Worm (Caenorhabditis elegans) whole organism, late embryonic: ENCODE data around the gene C02F4.5.

Experiments
- C08G9.2 ChIP-seq: sonication (generic microtip); optimal IDR thresholded peaks from 2 replicates; lab custom pipeline; 2016; ENCODE audit warnings: mild to moderate bottlenecking, missing genetic modification characterization, moderate library complexity, missing compliant biosample characterization
- C38D4.7 ChIP-seq: fragments of 200-800 bp; sonication (Bioruptor generic); optimal IDR thresholded peaks from 2 replicates; lab custom pipeline; 2018; ENCODE audit warnings: mild to moderate bottlenecking, missing genetic modification characterization, moderate library complexity, missing compliant biosample characterization
- F13H6.1 ChIP-seq: sonication (generic microtip); optimal IDR thresholded peaks from 2 replicates; lab custom pipeline; 2016; ENCODE audit warnings: missing genetic modification characterization, missing compliant biosample characterization
- K02D7.2 ChIP-seq: sonication (generic microtip); optimal IDR thresholded peaks from 2 replicates; lab custom pipeline; 2017; ENCODE audit warnings: mild to moderate bottlenecking, missing genetic modification characterization, missing compliant biosample characterization
- K09A11.1 ChIP-seq: sonication (generic microtip); optimal IDR thresholded peaks from 2 replicates; lab custom pipeline; 2017; ENCODE audit warnings: antibody characterized with exemption, mild to moderate bottlenecking, missing genetic modification characterization, missing compliant biosample characterization; ENCODE audit not compliant: insufficient read depth
- T23F11.4 ChIP-seq: fragments of 200-800 bp; sonication (Bioruptor generic); optimal IDR thresholded peaks from 2 replicates; lab custom pipeline; 2018; ENCODE audit warnings: mild to moderate bottlenecking, missing genetic modification characterization, missing compliant biosample characterization
- ahr-1 ChIP-seq: sonication (generic microtip); optimal IDR thresholded peaks from 2 replicates; lab custom pipeline; 2016; ENCODE audit warnings: missing genetic modification characterization, missing compliant biosample characterization
- ama-1 ChIP-seq: fragments of 150-350 bp; optimal IDR thresholded peaks from 2 replicates; lab custom pipeline; 2014
- ceh-14 ChIP-seq: sonication (generic microtip); optimal IDR thresholded peaks from 2 replicates; lab custom pipeline; 2016; ENCODE audit warnings: missing genotype, missing genetic modification characterization, missing compliant biosample characterization
- ceh-19 ChIP-seq: fragments of 200-800 bp; sonication (Bioruptor generic); optimal IDR thresholded peaks from 2 replicates; lab custom pipeline; 2018; ENCODE audit warnings: mild to moderate bottlenecking, missing genetic modification characterization, missing compliant biosample characterization
- ceh-2 ChIP-seq: sonication (generic microtip); optimal IDR thresholded peaks from 2 replicates; lab custom pipeline; 2016; ENCODE audit warnings: missing genotype, missing genetic modification characterization, missing compliant biosample characterization
- ceh-22 ChIP-seq: sonication (generic microtip); optimal IDR thresholded peaks from 2 replicates; lab custom pipeline; 2017; ENCODE audit warnings: missing biosample characterization, missing genetic modification characterization
- ceh-24 ChIP-seq: sonication (generic microtip); optimal IDR thresholded peaks from 2 replicates; lab custom pipeline; 2016; ENCODE audit warnings: mild to moderate bottlenecking, missing genetic modification characterization, missing compliant biosample characterization
- ceh-30 ChIP-seq: fragments of 150-350 bp; optimal IDR thresholded peaks from 2 replicates; lab custom pipeline; 2014; ENCODE audit warnings: missing biosample characterization, missing genetic modification characterization
- ceh-31 ChIP-seq: sonication (generic microtip); optimal IDR thresholded peaks from 2 replicates; lab custom pipeline; 2016; ENCODE audit warnings: missing genetic modification characterization, missing compliant biosample characterization
- ceh-34 ChIP-seq: sonication (generic microtip); optimal IDR thresholded peaks from 2 replicates; lab custom pipeline; 2016; ENCODE audit warnings: mild to moderate bottlenecking, missing genetic modification characterization, missing compliant biosample characterization
- ceh-48 ChIP-seq: sonication (generic microtip); optimal IDR thresholded peaks from 2 replicates; lab custom pipeline; 2016; ENCODE audit warnings: missing genetic modification characterization, inconsistent platforms, missing compliant biosample characterization
- ceh-6 ChIP-seq: fragments of 200-800 bp; sonication (Bioruptor generic); optimal IDR thresholded peaks from 2 replicates; lab custom pipeline; 2018; ENCODE audit warnings: mild to moderate bottlenecking, missing genetic modification characterization, missing compliant biosample characterization
- che-1 ChIP-seq: sonication (generic microtip); optimal IDR thresholded peaks from 2 replicates; lab custom pipeline; 2016; ENCODE audit warnings: mild to moderate bottlenecking, missing genetic modification characterization, missing compliant biosample characterization
- dve-1 ChIP-seq: sonication (generic microtip); optimal IDR thresholded peaks from 2 replicates; lab custom pipeline; 2017; ENCODE audit warnings: antibody characterized with exemption, mild to moderate bottlenecking, missing genetic modification characterization, missing compliant biosample characterization
- elt-2 ChIP-seq: sonication (generic microtip); optimal IDR thresholded peaks from 2 replicates; lab custom pipeline; 2016; ENCODE audit warnings: missing genetic modification reagents, missing genetic modification characterization, missing compliant biosample characterization
- elt-4 ChIP-seq: sonication (generic microtip); optimal IDR thresholded peaks from 2 replicates; lab custom pipeline; 2016; ENCODE audit warnings: missing genetic modification characterization, missing compliant biosample characterization
- eyg-1 ChIP-seq: sonication (generic microtip); optimal IDR thresholded peaks from 2 replicates; lab custom pipeline; 2016; ENCODE audit warnings: missing genotype, missing genetic modification characterization, missing compliant biosample characterization
- fax-1 ChIP-seq: sonication (generic microtip); optimal IDR thresholded peaks from 2 replicates; lab custom pipeline; 2016; ENCODE audit warnings: missing genotype, missing genetic modification characterization, missing compliant biosample characterization
- fkh-6 ChIP-seq: sonication (generic microtip); optimal IDR thresholded peaks from 2 replicates; lab custom pipeline; 2016; ENCODE audit warnings: missing genetic modification characterization, missing compliant biosample characterization
- hlh-13 ChIP-seq: fragments of 200-800 bp; sonication (Bioruptor generic); optimal IDR thresholded peaks from 2 replicates; lab custom pipeline; 2018; ENCODE audit warnings: mild to moderate bottlenecking, missing genetic modification characterization, missing compliant biosample characterization
- hlh-6 ChIP-seq: sonication (generic microtip); optimal IDR thresholded peaks from 2 replicates; lab custom pipeline; 2016; ENCODE audit warnings: missing genotype, missing genetic modification characterization, missing compliant biosample characterization
- lin-11 ChIP-seq: fragments of 200-800 bp; sonication (Bioruptor generic); optimal IDR thresholded peaks from 2 replicates; lab custom pipeline; 2018; ENCODE audit warnings: mild to moderate bottlenecking, missing genetic modification characterization, missing compliant biosample characterization
- madf-2 ChIP-seq: sonication (generic microtip); optimal IDR thresholded peaks from 2 replicates; lab custom pipeline; 2017; ENCODE audit warnings: missing genetic modification characterization, missing compliant biosample characterization
- mec-3 ChIP-seq: sonication (generic microtip); optimal IDR thresholded peaks from 2 replicates; lab custom pipeline; 2016; ENCODE audit warnings: borderline replicate concordance, missing genetic modification characterization, missing compliant biosample characterization
- nfya-1 ChIP-seq: sonication (generic microtip); optimal IDR thresholded peaks from 2 replicates; lab custom pipeline; 2017; ENCODE audit warnings: missing genetic modification characterization, mild to moderate bottlenecking, missing compliant biosample characterization, antibody characterized with exemption, moderate library complexity
- nhr-11 ChIP-seq: fragments of 150-350 bp; optimal IDR thresholded peaks from 2 replicates; lab custom pipeline; 2014; ENCODE audit warnings: missing biosample characterization, missing genetic modification characterization
- npax-4 ChIP-seq: sonication (generic microtip); optimal IDR thresholded peaks from 2 replicates; lab custom pipeline; 2016; ENCODE audit warnings: missing genetic modification characterization, missing compliant biosample characterization
- odd-2 ChIP-seq: sonication (generic microtip); optimal IDR thresholded peaks from 2 replicates; lab custom pipeline; 2017; ENCODE audit warnings: antibody characterized with exemption, mild to moderate bottlenecking, missing genetic modification characterization, missing compliant biosample characterization
- pqm-1 ChIP-seq: sonication (generic microtip); optimal IDR thresholded peaks from 2 replicates; lab custom pipeline; 2016; ENCODE audit warnings: missing genetic modification characterization, missing compliant biosample characterization
- pros-1 ChIP-seq: fragments of 150-350 bp; optimal IDR thresholded peaks from 2 replicates; lab custom pipeline; 2014; ENCODE audit warnings: missing biosample characterization, missing genetic modification reagents, missing genetic modification characterization
- ref-2 ChIP-seq: sonication (generic microtip); optimal IDR thresholded peaks from 2 replicates; lab custom pipeline; 2016; ENCODE audit warnings: missing genetic modification characterization, missing compliant biosample characterization
- rnt-1 ChIP-seq: sonication (generic microtip); optimal IDR thresholded peaks from 2 replicates; lab custom pipeline; 2016; ENCODE audit warnings: missing genetic modification characterization, missing compliant biosample characterization
- sdc-2 ChIP-seq: sonication (generic microtip); optimal IDR thresholded peaks from 2 replicates; lab custom pipeline; 2016; ENCODE audit warnings: missing genotype, missing genetic modification characterization, missing compliant biosample characterization
- sox-2 ChIP-seq: fragments of 200-800 bp; sonication (Bioruptor generic); IDR thresholded peaks from 2 replicates; pipeline ENCODE4 v1.3.6; 2022; ENCODE audit warnings: missing genetic modification reagents, missing genetic modification characterization, missing compliant biosample characterization
- sox-4 ChIP-seq: sonication (generic microtip); optimal IDR thresholded peaks from 2 replicates; lab custom pipeline; 2017; ENCODE audit warnings: mild to moderate bottlenecking, missing genetic modification characterization, inconsistent platforms, missing compliant biosample characterization
- tbx-2 ChIP-seq: sonication (generic microtip); optimal IDR thresholded peaks from 2 replicates; lab custom pipeline; 2016; ENCODE audit warnings: missing genetic modification characterization, missing compliant biosample characterization
- tbx-7 ChIP-seq: sonication (generic microtip); optimal IDR thresholded peaks from 2 replicates; lab custom pipeline; 2016; ENCODE audit warnings: missing genotype, missing genetic modification characterization, missing compliant biosample characterization
- ttx-3 ChIP-seq: sonication (generic microtip); optimal IDR thresholded peaks from 2 replicates; lab custom pipeline; 2016; ENCODE audit warnings: missing genetic modification reagents, missing genetic modification characterization, missing compliant biosample characterization
- unc-42 ChIP-seq: sonication (generic microtip); optimal IDR thresholded peaks from 2 replicates; lab custom pipeline; 2016; ENCODE audit warnings: missing genotype, missing genetic modification characterization, missing compliant biosample characterization
- unc-55 ChIP-seq: sonication (generic microtip); optimal IDR thresholded peaks from 2 replicates; lab custom pipeline; 2017; ENCODE audit warnings: missing biosample characterization, missing genetic modification reagents, missing genetic modification characterization
- unc-86 ChIP-seq: sonication (generic microtip); optimal IDR thresholded peaks from 2 replicates; lab custom pipeline; 2016; ENCODE audit warnings: missing genetic modification characterization, missing compliant biosample characterization
- zip-5 ChIP-seq: sonication (generic microtip); optimal IDR thresholded peaks from 2 replicates; lab custom pipeline; 2016; ENCODE audit warnings: missing genetic modification characterization, missing compliant biosample characterization

Gene C02F4.5

ce11 chrIV:10506016-10506415 is 17.9 kb downstream of the C02F4.5 start:
- TF ChIP-seq unc-42 (tag; lab: Kevin White, UChicago) (peak; percentile 9), tbx-2 (tag; lab: Kevin White, UChicago) (no peak), elt-2 (tag; lab: Kevin White, UChicago) (peak; percentile 59)
- TF ChIP-seq, all 69 proteins: peak for 2

DNA sequence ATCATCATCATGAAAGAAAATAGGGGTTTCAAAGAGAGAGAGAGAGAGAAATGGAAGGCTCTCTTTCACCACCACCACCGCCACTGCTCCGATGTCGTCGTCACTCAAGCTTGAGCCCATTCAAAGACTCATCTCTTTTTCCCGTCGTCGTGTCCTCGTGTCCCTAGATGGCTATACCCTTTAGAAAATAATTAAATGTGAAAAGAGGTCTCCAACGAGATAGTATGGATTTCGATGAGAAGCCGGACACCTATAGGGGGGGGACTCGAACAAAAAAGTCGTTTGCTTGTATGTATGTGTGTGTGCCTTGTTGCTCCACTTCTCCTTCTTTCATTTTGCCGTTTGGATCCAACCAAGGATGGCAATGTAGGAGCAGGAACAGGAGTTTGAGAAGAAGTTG is 18.9 kb downstream of the C02F4.5 start:
- peak; percentile 39 for TF ChIP-seq ceh-31
- peak; percentile 69 for TF ChIP-seq ceh-14
- no peak for TF ChIP-seq npax-4 (tag; lab: Kevin White, UChicago)
- peak; percentile 38 for TF ChIP-seq unc-42 (tag; lab: Kevin White, UChicago)
- no peak for TF ChIP-seq C38D4.7 (GFP tag; lab: Kevin White, UChicago)
- peak; percentile 42 for TF ChIP-seq fax-1 (tag; lab: Kevin White, UChicago)

DNA sequence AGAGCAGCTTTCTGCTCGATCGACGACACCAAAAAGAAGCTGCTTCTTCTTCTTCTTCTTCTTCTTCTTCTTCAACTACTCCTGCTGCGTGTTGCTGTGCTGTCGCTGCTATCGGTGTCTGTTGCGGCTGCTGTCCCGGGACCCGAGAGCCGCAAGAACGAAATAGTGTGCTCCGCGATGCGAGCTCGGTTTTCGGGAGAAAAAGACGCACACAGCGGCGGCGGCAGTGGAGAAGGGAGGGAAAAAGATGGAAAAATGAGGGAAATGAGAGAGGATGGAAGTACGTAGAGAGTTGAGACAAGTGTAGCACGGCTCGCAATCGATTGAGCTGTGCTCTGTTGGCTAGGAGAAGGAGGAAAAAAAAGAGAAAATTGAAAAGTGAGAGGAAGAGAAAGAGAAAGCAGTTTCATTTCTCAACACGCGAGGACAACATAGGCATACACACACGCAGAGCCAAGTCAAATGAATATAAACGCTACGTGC is 20.2 kb downstream of the C02F4.5 start:
- no peak for TF ChIP-seq ceh-24 (tag; lab: Kevin White, UChicago)
- TF ChIP-seq fkh-6 (tag; lab: Kevin White, UChicago) = no peak
- peak; percentile 70 for TF ChIP-seq ceh-48 (tag; lab: Kevin White, UChicago)
- TF ChIP-seq ceh-31 = peak; percentile 79
- TF ChIP-seq pros-1 (tag; lab: Kevin White, UChicago) = no peak
- TF ChIP-seq odd-2 = no peak
- no peak for TF ChIP-seq T23F11.4 (GFP tag; lab: Kevin White, UChicago)
- TF ChIP-seq ceh-30 (tag; lab: Kevin White, UChicago) = no peak
- peak; percentile 19 for TF ChIP-seq che-1 (tag; lab: Kevin White, UChicago)
- peak; percentile 27 for TF ChIP-seq sox-4 (tag; lab: Kevin White, UChicago)
- TF ChIP-seq pqm-1 (tag; lab: Kevin White, UChicago) = no peak
- TF ChIP-seq ceh-2 = peak; percentile 23
- peak; percentile 29 for TF ChIP-seq ref-2
- TF ChIP-seq C08G9.2 = peak; percentile 29
- no peak for TF ChIP-seq tbx-7 (tag; lab: Kevin White, UChicago)
- TF ChIP-seq C38D4.7 (GFP tag; lab: Kevin White, UChicago) = no peak
- no peak for TF ChIP-seq elt-4 (tag; lab: Kevin White, UChicago)
- TF ChIP-seq hlh-13 (GFP tag; lab: Kevin White, UChicago) = no peak
- no peak for TF ChIP-seq elt-2 (tag; lab: Kevin White, UChicago)
- peak; percentile 82 for TF ChIP-seq fax-1 (tag; lab: Kevin White, UChicago)
- TF ChIP-seq ceh-34 (tag; lab: Kevin White, UChicago) = peak; percentile 81
- TF ChIP-seq eyg-1 = no peak
- TF ChIP-seq F13H6.1 (tag; lab: Kevin White, UChicago) = peak; percentile 4
- peak; percentile 30 for TF ChIP-seq K09A11.1 (tag; lab: Kevin White, UChicago)
- no peak for TF ChIP-seq ceh-22 (tag; lab: Kevin White, UChicago)
- peak; percentile 36 for TF ChIP-seq sdc-2 (tag; lab: Kevin White, UChicago)
- TF ChIP-seq hlh-6 (tag; lab: Kevin White, UChicago) = peak; percentile 32
- TF ChIP-seq nhr-11 (tag; lab: Kevin White, UChicago) = no peak
- TF ChIP-seq zip-5 = no peak
- no peak for TF ChIP-seq ama-1
- TF ChIP-seq mec-3 (tag; lab: Kevin White, UChicago) = peak; percentile 65
- peak; percentile 58 for TF ChIP-seq tbx-2 (tag; lab: Kevin White, UChicago)
- peak; percentile 53 for TF ChIP-seq nfya-1
- no peak for TF ChIP-seq lin-11 (tag; lab: Kevin White, UChicago)
- peak; percentile 3 for TF ChIP-seq K02D7.2 (tag; lab: Kevin White, UChicago)
- peak; percentile 70 for TF ChIP-seq rnt-1
- TF ChIP-seq ttx-3 (tag; lab: Kevin White, UChicago) = no peak
- TF ChIP-seq ceh-6 = no peak
- peak; percentile 57 for TF ChIP-seq ceh-19
- peak; percentile 86 for TF ChIP-seq unc-55 (GFP tag; lab: Kevin White, UChicago)
- TF ChIP-seq npax-4 (tag; lab: Kevin White, UChicago) = no peak
- peak; percentile 10 for TF ChIP-seq dve-1
- no peak for TF ChIP-seq ahr-1
- no peak for TF ChIP-seq sox-2
- TF ChIP-seq madf-2 (tag; lab: Kevin White, UChicago) = no peak
- TF ChIP-seq unc-42 (tag; lab: Kevin White, UChicago) = peak; percentile 82
- TF ChIP-seq unc-86 (tag; lab: Kevin White, UChicago) = no peak
